Worm (Caenorhabditis elegans): ENCODE results near the gene R10E4.9.
A peak's percentile ranks its signal among the peaks of the same experiment; 100 is the strongest.

R10E4.9 gene

ce11 chrIII:4302780-4303179, 587 bp upstream of the R10E4.9 start:
- TF ChIP-seq nhr-25 (tag; optimal IDR thresholded peaks at IDR 0.05) = peak; percentile 21
- TF ChIP-seq crh-2 (tag; optimal IDR thresholded peaks at IDR 0.05) = no peak

ce11 chrIII:4300989-4301498, 1.1 kb downstream of the R10E4.9 start, which contains the start of gene R10E4.11:
Gene R10E4.11, minus strand, starts transcription at chrIII:4301039.
- TF ChIP-seq nhr-237 (tag; optimal IDR thresholded peaks at IDR 0.05) (no peak), lin-13 (GFP tag; optimal IDR thresholded peaks at IDR 0.05) (no peak), elt-1 (tag; optimal IDR thresholded peaks at IDR 0.05) (no peak), mbf-1 (tag; optimal IDR thresholded peaks at IDR 0.05) (no peak), sem-4 (tag; optimal IDR thresholded peaks at IDR 0.05) (no peak), sma-3 (GFP tag; optimal IDR thresholded peaks at IDR 0.05) (no peak), snpc-4 (tag; optimal IDR thresholded peaks at IDR 0.05) (no peak), egl-27 (tag; optimal IDR thresholded peaks at IDR 0.05) (no peak), lin-11 (tag; optimal IDR thresholded peaks at IDR 0.05) (no peak), mdl-1 (tag; optimal IDR thresholded peaks at IDR 0.05) (no peak), F13H6.1 (tag; optimal IDR thresholded peaks at IDR 0.05) (no peak), ZK546.5 (tag; optimal IDR thresholded peaks at IDR 0.05) (no peak), nhr-12 (tag; optimal IDR thresholded peaks at IDR 0.05) (no peak), Y55F3AM.14 (GFP tag; optimal IDR thresholded peaks at IDR 0.05) (no peak), peb-1 (tag; optimal IDR thresholded peaks at IDR 0.05) (no peak), lsy-2 (tag; optimal IDR thresholded peaks at IDR 0.05) (no peak), unc-62 (GFP tag; optimal IDR thresholded peaks at IDR 0.05) (no peak), nhr-77 (tag; optimal IDR thresholded peaks at IDR 0.05) (no peak)

ce11 chrIII:4294153-4294862, 7.9 kb downstream of the R10E4.9 start, which contains the start of the genes nth-1 and R10E4.7:
Gene nth-1, minus strand, starts transcription at chrIII:4294253.
Gene R10E4.7, plus strand, starts transcription at chrIII:4294812.
- no peak for TF ChIP-seq sma-3 (GFP tag; optimal IDR thresholded peaks at IDR 0.05)
- no peak for TF ChIP-seq gmeb-1 (tag; optimal IDR thresholded peaks at IDR 0.05)
- TF ChIP-seq nhr-10 (tag; optimal IDR thresholded peaks at IDR 0.05) = no peak
- TF ChIP-seq egl-27 (tag; optimal IDR thresholded peaks at IDR 0.05) = no peak
- no peak for TF ChIP-seq unc-55 (GFP tag; optimal IDR thresholded peaks at IDR 0.05)
- no peak for TF ChIP-seq alr-1 (tag; optimal IDR thresholded peaks at IDR 0.05)
- TF ChIP-seq blmp-1 (tag; optimal IDR thresholded peaks at IDR 0.05; ENCODE audit: insufficient read depth) = no peak
- TF ChIP-seq Y55F3AM.14 (GFP tag; optimal IDR thresholded peaks at IDR 0.05) = no peak
- TF ChIP-seq F13H6.1 (tag; optimal IDR thresholded peaks at IDR 0.05) = no peak
- no peak for TF ChIP-seq R02D3.7 (tag; optimal IDR thresholded peaks at IDR 0.05)
- no peak for TF ChIP-seq skn-1 (tag; optimal IDR thresholded peaks at IDR 0.05)
- no peak for TF ChIP-seq nhr-129 (tag; optimal IDR thresholded peaks at IDR 0.05)

ce11 chrIII:4293108-4293507, 9.1 kb downstream of the R10E4.9 start, which contains the start of gene R10E4.6:
Gene R10E4.6, plus strand, starts transcription at chrIII:4293408.
- TF ChIP-seq sem-4 (tag; optimal IDR thresholded peaks at IDR 0.05) (no peak), ztf-4 (tag; optimal IDR thresholded peaks at IDR 0.05) (no peak), Y55F3AM.14 (GFP tag; optimal IDR thresholded peaks at IDR 0.05) (no peak), lsy-2 (tag; optimal IDR thresholded peaks at IDR 0.05) (no peak), nhr-6 (tag; optimal IDR thresholded peaks at IDR 0.05) (no peak), ama-1 (optimal IDR thresholded peaks at IDR 0.05) (no peak), mab-5 (tag; optimal IDR thresholded peaks at IDR 0.05) (no peak), unc-62 (GFP tag; optimal IDR thresholded peaks at IDR 0.05) (no peak), F13H6.1 (tag; optimal IDR thresholded peaks at IDR 0.05) (no peak), nhr-129 (tag; optimal IDR thresholded peaks at IDR 0.05) (no peak), elt-3 (tag; optimal IDR thresholded peaks at IDR 0.05) (no peak), peb-1 (tag; optimal IDR thresholded peaks at IDR 0.05) (no peak), nhr-12 (tag; optimal IDR thresholded peaks at IDR 0.05) (no peak)

- TF ChIP-seq gmeb-1 (tag; optimal IDR thresholded peaks at IDR 0.05) = peak; percentile 70
- TF ChIP-seq unc-39 (tag; optimal IDR thresholded peaks at IDR 0.05) = no peak
- TF ChIP-seq snpc-4 (tag; optimal IDR thresholded peaks at IDR 0.05) = no peak
- TF ChIP-seq nhr-77 (tag; optimal IDR thresholded peaks at IDR 0.05) = no peak
- TF ChIP-seq sma-3 (GFP tag; optimal IDR thresholded peaks at IDR 0.05) = no peak
- no peak for TF ChIP-seq nhr-129 (tag; optimal IDR thresholded peaks at IDR 0.05)
- TF ChIP-seq mbf-1 (tag; optimal IDR thresholded peaks at IDR 0.05) = no peak
- TF ChIP-seq F13H6.1 (tag; optimal IDR thresholded peaks at IDR 0.05) = no peak
- TF ChIP-seq alr-1 (tag; optimal IDR thresholded peaks at IDR 0.05) = no peak
- TF ChIP-seq ceh-82 (tag; optimal IDR thresholded peaks at IDR 0.05) = no peak
- no peak for TF ChIP-seq nhr-23 (tag; optimal IDR thresholded peaks at IDR 0.05)
- no peak for TF ChIP-seq Y55F3AM.14 (GFP tag; optimal IDR thresholded peaks at IDR 0.05)
- peak; percentile 8 for TF ChIP-seq crh-2 (tag; optimal IDR thresholded peaks at IDR 0.05)
- no peak for TF ChIP-seq ztf-1 (GFP tag; conservative IDR thresholded peaks at IDR 0.05)
- TF ChIP-seq unc-55 (GFP tag; optimal IDR thresholded peaks at IDR 0.05) = peak; percentile 70
- TF ChIP-seq zag-1 (tag; optimal IDR thresholded peaks at IDR 0.05) = no peak
- TF ChIP-seq C34F6.9 (tag; optimal IDR thresholded peaks at IDR 0.05) = peak; percentile 66
- TF ChIP-seq peb-1 (tag; optimal IDR thresholded peaks at IDR 0.05) = no peak
- TF ChIP-seq lin-39 (tag; optimal IDR thresholded peaks at IDR 0.05) = no peak
- no peak for TF ChIP-seq lin-13 (GFP tag; optimal IDR thresholded peaks at IDR 0.05)
- no peak for TF ChIP-seq nhr-25 (tag; optimal IDR thresholded peaks at IDR 0.05)
- no peak for TF ChIP-seq mab-5 (tag; optimal IDR thresholded peaks at IDR 0.05)
- TF ChIP-seq lin-11 (tag; optimal IDR thresholded peaks at IDR 0.05) = no peak
- no peak for TF ChIP-seq egl-27 (tag; optimal IDR thresholded peaks at IDR 0.05)
- TF ChIP-seq lsy-2 (tag; optimal IDR thresholded peaks at IDR 0.05) = peak in 1 of 2 experiments; percentile 48
- TF ChIP-seq nhr-10 (tag; optimal IDR thresholded peaks at IDR 0.05) = no peak
Observed at ce11 chrIII:4291216-4291691, 10.9 kb downstream of the R10E4.9 start, which contains the start of gene mcm-5. Gene mcm-5, minus strand, starts transcription at chrIII:4291266.

Measured in whole organism, L2 larva.